Worm (Caenorhabditis elegans): ENCODE measurements around the gene Y39B6A.29.

DNA sequence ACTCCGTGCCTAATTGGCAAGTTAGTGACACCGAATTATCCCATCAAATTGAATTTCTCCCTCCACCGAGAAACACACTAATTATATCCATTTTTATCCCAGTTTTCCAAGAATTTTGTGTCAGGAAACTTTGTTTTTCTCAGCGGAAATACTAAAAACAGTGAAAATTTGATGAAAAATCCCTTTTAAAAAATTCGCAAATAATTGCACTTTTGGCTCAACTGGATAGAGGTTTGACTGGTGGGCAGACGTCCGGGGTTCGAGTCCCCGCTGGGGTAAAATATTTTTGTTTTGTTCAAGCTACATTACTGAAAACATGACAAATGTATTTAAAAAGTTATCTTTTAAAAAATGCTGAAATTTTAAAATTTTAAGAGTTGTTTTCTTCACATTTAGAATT is 33.5 kb upstream of the Y39B6A.29 start:
- TF ChIP-seq lin-13 (GFP tag; optimal IDR thresholded peaks at IDR 0.05) (no peak), nhr-237 (tag; optimal IDR thresholded peaks at IDR 0.05) (no peak), lin-39 (tag; optimal IDR thresholded peaks at IDR 0.05) (no peak), unc-62 (GFP tag; optimal IDR thresholded peaks at IDR 0.05) (no peak), alr-1 (tag; optimal IDR thresholded peaks at IDR 0.05) (no peak), nhr-6 (tag; optimal IDR thresholded peaks at IDR 0.05) (no peak), nhr-10 (tag; optimal IDR thresholded peaks at IDR 0.05) (no peak), lin-11 (tag; optimal IDR thresholded peaks at IDR 0.05) (no peak), ama-1 (optimal IDR thresholded peaks at IDR 0.05) (no peak), nhr-11 (tag; optimal IDR thresholded peaks at IDR 0.05) (no peak), sma-9 (GFP tag; optimal IDR thresholded peaks at IDR 0.05) (no peak), sma-9 (tag; optimal IDR thresholded peaks at IDR 0.05) (no peak), nhr-12 (tag; optimal IDR thresholded peaks at IDR 0.05) (no peak)

Measured in whole organism, L2 larva.